Worm (Caenorhabditis elegans) whole organism, young adult: ENCODE results near the gene cpr-8.

Experiments used
- F23B12.7 ChIP-seq: sonication (generic microtip); optimal IDR thresholded peaks from 2 replicates; lab custom pipeline; 2017; ENCODE audit warnings: missing genetic modification characterization, mild to moderate bottlenecking, missing compliant biosample characterization, antibody characterized with exemption, moderate library complexity; ENCODE audit not compliant: insufficient read depth
- ZK185.1 ChIP-seq: sonication (generic microtip); optimal IDR thresholded peaks from 2 replicates; lab custom pipeline; 2016; ENCODE audit warnings: mild to moderate bottlenecking, missing genetic modification characterization, missing compliant biosample characterization; ENCODE audit not compliant: poor library complexity, severe bottlenecking
- ama-1 ChIP-seq, 3 experiments: fragments of 150-350 bp in 1 of 3; sonication (generic microtip) in 2 of 3; optimal IDR thresholded peaks; 2 replicates each; lab custom pipeline; 2014 to 2018; ENCODE audit warnings: missing biosample characterization in 2 of 3, missing genetic modification characterization in 2 of 3, missing genetic modification reagents in 2 of 3
- cebp-2 ChIP-seq: fragments of 200-800 bp; sonication (Bioruptor generic); IDR thresholded peaks from 2 replicates; pipeline ENCODE4 v1.3.6; 2022; ENCODE audit warnings: missing genetic modification characterization, missing compliant biosample characterization
- egl-18 ChIP-seq: fragments of 200-800 bp; sonication (Bioruptor generic); IDR thresholded peaks from 2 replicates; pipeline ENCODE4 v1.3.6; 2022; ENCODE audit warnings: missing genetic modification reagents, missing genetic modification characterization, missing compliant biosample characterization
- madf-3 ChIP-seq: fragments of 200-800 bp; sonication (Bioruptor generic); IDR thresholded peaks from 2 replicates; pipeline ENCODE4 v1.3.6; 2022; ENCODE audit warnings: missing genetic modification reagents, missing genetic modification characterization, missing compliant biosample characterization
- mes-4 ChIP-seq: sonication (generic microtip); optimal IDR thresholded peaks from 2 replicates; lab custom pipeline; 2016; ENCODE audit warnings: missing genotype, missing genetic modification characterization, missing compliant biosample characterization
- tlf-1 ChIP-seq: fragments of 200-800 bp; sonication (Bioruptor generic); optimal IDR thresholded peaks from 2 replicates; lab custom pipeline; 2018; ENCODE audit warnings: mild to moderate bottlenecking, missing genetic modification characterization, missing compliant biosample characterization
- unc-130 ChIP-seq: sonication (generic microtip); optimal IDR thresholded peaks from 2 replicates; lab custom pipeline; 2016; ENCODE audit warnings: missing genetic modification reagents, missing genetic modification characterization, missing compliant biosample characterization
- ztf-25 ChIP-seq: fragments of 200-800 bp; sonication (Bioruptor generic); IDR thresholded peaks from 2 replicates; pipeline ENCODE4 v1.3.6; 2022; ENCODE audit warnings: missing genetic modification reagents, missing genetic modification characterization, missing compliant biosample characterization

ce11 chrV:1149734-1150669 is 15.6 kb downstream of the cpr-8 start:
- TF ChIP-seq cebp-2 (GFP tag; lab: Robert Waterston, UW) (no peak), ztf-25 (no peak), unc-130 (no peak), mes-4 (tag; lab: Kevin White, UChicago) (no peak), ZK185.1 (tag; lab: Kevin White, UChicago) (no peak), madf-3 (GFP tag; lab: Robert Waterston, UW) (no peak), tlf-1 (GFP tag; lab: Kevin White, UChicago) (no peak), egl-18 (GFP tag; lab: Robert Waterston, UW) (no peak), ama-1 (optimal IDR thresholded peaks at IDR 0.05; lab: Kevin White, UChicago) (no peak), ama-1 (GFP tag; optimal IDR thresholded peaks at IDR 0.05; lab: Kevin White, UChicago) (no peak), F23B12.7 (tag; lab: Kevin White, UChicago) (no peak)
